Worm (Caenorhabditis elegans): ENCODE data around the gene srh-219.
A peak's percentile ranks its signal among the peaks of the same experiment; 100 is the strongest.

The srh-219 gene

ce11 chrV:15537923-15538322 lies 42.7 kb downstream of the srh-219 start, which contains the start of gene prde-1 (continued):
- no peak for TF ChIP-seq B0336.3 (GFP tag; IDR thresholded peaks at IDR 0.05)
- TF ChIP-seq hrde-1 (tag; optimal IDR thresholded peaks at IDR 0.05; ENCODE audit: borderline replicate concordance), result no peak
- TF ChIP-seq nhr-90 (tag; optimal IDR thresholded peaks at IDR 0.05), result no peak
- no peak for TF ChIP-seq snpc-3.4 (tag; optimal IDR thresholded peaks at IDR 0.05)
- no peak for TF ChIP-seq hmg-1.2 (GFP tag; IDR thresholded peaks at IDR 0.05)
- TF ChIP-seq hsf-1 (GFP tag; IDR thresholded peaks at IDR 0.05), result peak; percentile 41; the same call in 1 of the 2 replicates
- no peak for TF ChIP-seq K12H6.12 (tag; optimal IDR thresholded peaks at IDR 0.05)
- no peak for TF ChIP-seq gei-17 (GFP tag; optimal IDR thresholded peaks at IDR 0.05)
- no peak for TF ChIP-seq nhr-120 (GFP tag; IDR thresholded peaks at IDR 0.05)
- no peak for TF ChIP-seq repo-1 (tag; optimal IDR thresholded peaks at IDR 0.05)

ce11 chrV:15543252-15543651 lies 48.0 kb downstream of the srh-219 start:
- TF ChIP-seq zfh-2 (GFP tag; conservative IDR thresholded peaks at IDR 0.05) (peak; percentile 77), cebp-1 (GFP tag; IDR thresholded peaks at IDR 0.05) (no peak), cebp-1 (tag; optimal IDR thresholded peaks at IDR 0.05) (no peak), ztf-22 (GFP tag; optimal IDR thresholded peaks at IDR 0.05) (no peak)

- TF ChIP-seq B0019.2 (GFP tag; conservative IDR thresholded peaks at IDR 0.05), result no peak
- TF ChIP-seq ztf-18 (tag; optimal IDR thresholded peaks at IDR 0.05), result no peak
- no peak for TF ChIP-seq T07F8.4 (tag; optimal IDR thresholded peaks at IDR 0.05)
- TF ChIP-seq ama-1 (optimal IDR thresholded peaks at IDR 0.05), result no peak
- TF ChIP-seq ama-1 (GFP tag; optimal IDR thresholded peaks at IDR 0.05), result no peak
- no peak for TF ChIP-seq ceh-79 (tag; optimal IDR thresholded peaks at IDR 0.05)
- TF ChIP-seq lag-1 (GFP tag; IDR thresholded peaks at IDR 0.05), result no peak
- TF ChIP-seq lsl-1 (GFP tag; optimal IDR thresholded peaks at IDR 0.05), result no peak
- TF ChIP-seq attf-5 (GFP tag; optimal IDR thresholded peaks at IDR 0.05), result no peak
- TF ChIP-seq lsy-27 (tag; optimal IDR thresholded peaks at IDR 0.05; ENCODE audit: borderline replicate concordance, insufficient read depth), result no peak
- TF ChIP-seq attf-6 (GFP tag; IDR thresholded peaks at IDR 0.05), result no peak
- TF ChIP-seq lir-1 (GFP tag; conservative IDR thresholded peaks at IDR 0.05), result no peak
- no peak for TF ChIP-seq unc-62 (GFP tag; optimal IDR thresholded peaks at IDR 0.05)
- TF ChIP-seq ets-4 (GFP tag; optimal IDR thresholded peaks at IDR 0.05), result no peak
- no peak for TF ChIP-seq efl-1 (GFP tag; optimal IDR thresholded peaks at IDR 0.05)
Observed at ce11 chrV:15544898-15545297, 49.6 kb downstream of the srh-219 start, which contains the start of gene glb-14. TSS of gene glb-14 (minus strand) at chrV:15544994.

Data from whole organism, young adult.